Worm (Caenorhabditis elegans) whole organism, late embryonic: ENCODE results near the gene Y66A7A.7.

Experiments
- C08G9.2 ChIP-seq: sonication (generic microtip); optimal IDR thresholded peaks from 2 replicates; lab custom pipeline; 2016; ENCODE audit warnings: mild to moderate bottlenecking, missing genetic modification characterization, moderate library complexity, missing compliant biosample characterization
- F13H6.1 ChIP-seq: sonication (generic microtip); optimal IDR thresholded peaks from 2 replicates; lab custom pipeline; 2016; ENCODE audit warnings: missing genetic modification characterization, missing compliant biosample characterization
- K02D7.2 ChIP-seq: sonication (generic microtip); optimal IDR thresholded peaks from 2 replicates; lab custom pipeline; 2017; ENCODE audit warnings: mild to moderate bottlenecking, missing genetic modification characterization, missing compliant biosample characterization
- K09A11.1 ChIP-seq: sonication (generic microtip); optimal IDR thresholded peaks from 2 replicates; lab custom pipeline; 2017; ENCODE audit warnings: antibody characterized with exemption, mild to moderate bottlenecking, missing genetic modification characterization, missing compliant biosample characterization; ENCODE audit not compliant: insufficient read depth
- Y22D7AL.16 ChIP-seq: sonication (generic microtip); optimal IDR thresholded peaks from 2 replicates; lab custom pipeline; 2016; ENCODE audit warnings: missing genetic modification characterization, missing compliant biosample characterization
- ahr-1 ChIP-seq: sonication (generic microtip); optimal IDR thresholded peaks from 2 replicates; lab custom pipeline; 2016; ENCODE audit warnings: missing genetic modification characterization, missing compliant biosample characterization
- ama-1 ChIP-seq: fragments of 150-350 bp; optimal IDR thresholded peaks from 2 replicates; lab custom pipeline; 2014
- ceh-18 ChIP-seq: sonication (generic microtip); optimal IDR thresholded peaks from 2 replicates; lab custom pipeline; 2016; ENCODE audit warnings: missing genetic modification characterization, missing compliant biosample characterization
- ceh-2 ChIP-seq: sonication (generic microtip); optimal IDR thresholded peaks from 2 replicates; lab custom pipeline; 2016; ENCODE audit warnings: missing genotype, missing genetic modification characterization, missing compliant biosample characterization
- ceh-22 ChIP-seq: sonication (generic microtip); optimal IDR thresholded peaks from 2 replicates; lab custom pipeline; 2017; ENCODE audit warnings: missing biosample characterization, missing genetic modification characterization
- ceh-31 ChIP-seq: sonication (generic microtip); optimal IDR thresholded peaks from 2 replicates; lab custom pipeline; 2016; ENCODE audit warnings: missing genetic modification characterization, missing compliant biosample characterization
- ceh-34 ChIP-seq: sonication (generic microtip); optimal IDR thresholded peaks from 2 replicates; lab custom pipeline; 2016; ENCODE audit warnings: mild to moderate bottlenecking, missing genetic modification characterization, missing compliant biosample characterization
- ceh-48 ChIP-seq: sonication (generic microtip); optimal IDR thresholded peaks from 2 replicates; lab custom pipeline; 2016; ENCODE audit warnings: missing genetic modification characterization, inconsistent platforms, missing compliant biosample characterization
- dmd-4 ChIP-seq: sonication (generic microtip); optimal IDR thresholded peaks from 2 replicates; lab custom pipeline; 2016; ENCODE audit warnings: borderline replicate concordance, missing genetic modification characterization, missing compliant biosample characterization
- dve-1 ChIP-seq: sonication (generic microtip); optimal IDR thresholded peaks from 2 replicates; lab custom pipeline; 2017; ENCODE audit warnings: antibody characterized with exemption, mild to moderate bottlenecking, missing genetic modification characterization, missing compliant biosample characterization
- elt-2 ChIP-seq: sonication (generic microtip); optimal IDR thresholded peaks from 2 replicates; lab custom pipeline; 2016; ENCODE audit warnings: missing genetic modification reagents, missing genetic modification characterization, missing compliant biosample characterization
- elt-4 ChIP-seq: sonication (generic microtip); optimal IDR thresholded peaks from 2 replicates; lab custom pipeline; 2016; ENCODE audit warnings: missing genetic modification characterization, missing compliant biosample characterization
- ets-4 ChIP-seq: sonication (generic microtip); optimal IDR thresholded peaks from 2 replicates; lab custom pipeline; 2016; ENCODE audit warnings: missing genetic modification characterization, missing compliant biosample characterization
- eyg-1 ChIP-seq: sonication (generic microtip); optimal IDR thresholded peaks from 2 replicates; lab custom pipeline; 2016; ENCODE audit warnings: missing genotype, missing genetic modification characterization, missing compliant biosample characterization
- fkh-6 ChIP-seq: sonication (generic microtip); optimal IDR thresholded peaks from 2 replicates; lab custom pipeline; 2016; ENCODE audit warnings: missing genetic modification characterization, missing compliant biosample characterization
- gmeb-2 ChIP-seq: sonication (generic microtip); optimal IDR thresholded peaks from 2 replicates; lab custom pipeline; 2016; ENCODE audit warnings: missing genetic modification characterization, inconsistent platforms, missing compliant biosample characterization
- hlh-15 ChIP-seq: sonication (generic microtip); optimal IDR thresholded peaks from 2 replicates; lab custom pipeline; 2016; ENCODE audit warnings: missing genetic modification characterization, missing compliant biosample characterization
- hlh-8 ChIP-seq: sonication (generic microtip); optimal IDR thresholded peaks from 2 replicates; lab custom pipeline; 2016; ENCODE audit warnings: missing genotype, missing genetic modification characterization, missing compliant biosample characterization
- lim-6 ChIP-seq: sonication (generic microtip); optimal IDR thresholded peaks from 2 replicates; lab custom pipeline; 2016; ENCODE audit warnings: missing genetic modification characterization, missing compliant biosample characterization
- mec-3 ChIP-seq: sonication (generic microtip); optimal IDR thresholded peaks from 2 replicates; lab custom pipeline; 2016; ENCODE audit warnings: borderline replicate concordance, missing genetic modification characterization, missing compliant biosample characterization
- nfya-1 ChIP-seq: sonication (generic microtip); optimal IDR thresholded peaks from 2 replicates; lab custom pipeline; 2017; ENCODE audit warnings: missing genetic modification characterization, mild to moderate bottlenecking, missing compliant biosample characterization, antibody characterized with exemption, moderate library complexity
- npax-4 ChIP-seq: sonication (generic microtip); optimal IDR thresholded peaks from 2 replicates; lab custom pipeline; 2016; ENCODE audit warnings: missing genetic modification characterization, missing compliant biosample characterization
- odd-2 ChIP-seq: sonication (generic microtip); optimal IDR thresholded peaks from 2 replicates; lab custom pipeline; 2017; ENCODE audit warnings: antibody characterized with exemption, mild to moderate bottlenecking, missing genetic modification characterization, missing compliant biosample characterization
- pat-9 ChIP-seq: fragments of 200-800 bp; sonication (Bioruptor generic); optimal IDR thresholded peaks from 2 replicates; lab custom pipeline; 2018; ENCODE audit warnings: mild to moderate bottlenecking, missing genetic modification characterization, moderate library complexity, missing compliant biosample characterization
- pax-1 ChIP-seq: fragments of 150-350 bp; optimal IDR thresholded peaks from 2 replicates; lab custom pipeline; 2014; ENCODE audit warnings: missing biosample characterization, missing genetic modification characterization
- pqm-1 ChIP-seq: sonication (generic microtip); optimal IDR thresholded peaks from 2 replicates; lab custom pipeline; 2016; ENCODE audit warnings: missing genetic modification characterization, missing compliant biosample characterization
- ref-2 ChIP-seq: sonication (generic microtip); optimal IDR thresholded peaks from 2 replicates; lab custom pipeline; 2016; ENCODE audit warnings: missing genetic modification characterization, missing compliant biosample characterization
- rnt-1 ChIP-seq: sonication (generic microtip); optimal IDR thresholded peaks from 2 replicates; lab custom pipeline; 2016; ENCODE audit warnings: missing genetic modification characterization, missing compliant biosample characterization
- sox-4 ChIP-seq: sonication (generic microtip); optimal IDR thresholded peaks from 2 replicates; lab custom pipeline; 2017; ENCODE audit warnings: mild to moderate bottlenecking, missing genetic modification characterization, inconsistent platforms, missing compliant biosample characterization
- ttx-3 ChIP-seq: sonication (generic microtip); optimal IDR thresholded peaks from 2 replicates; lab custom pipeline; 2016; ENCODE audit warnings: missing genetic modification reagents, missing genetic modification characterization, missing compliant biosample characterization
- unc-42 ChIP-seq: sonication (generic microtip); optimal IDR thresholded peaks from 2 replicates; lab custom pipeline; 2016; ENCODE audit warnings: missing genotype, missing genetic modification characterization, missing compliant biosample characterization
- unc-55 ChIP-seq: sonication (generic microtip); optimal IDR thresholded peaks from 2 replicates; lab custom pipeline; 2017; ENCODE audit warnings: missing biosample characterization, missing genetic modification reagents, missing genetic modification characterization
- unc-86 ChIP-seq: sonication (generic microtip); optimal IDR thresholded peaks from 2 replicates; lab custom pipeline; 2016; ENCODE audit warnings: missing genetic modification characterization, missing compliant biosample characterization
- zip-5 ChIP-seq: sonication (generic microtip); optimal IDR thresholded peaks from 2 replicates; lab custom pipeline; 2016; ENCODE audit warnings: missing genetic modification characterization, missing compliant biosample characterization

The Y66A7A.7 gene

DNA sequence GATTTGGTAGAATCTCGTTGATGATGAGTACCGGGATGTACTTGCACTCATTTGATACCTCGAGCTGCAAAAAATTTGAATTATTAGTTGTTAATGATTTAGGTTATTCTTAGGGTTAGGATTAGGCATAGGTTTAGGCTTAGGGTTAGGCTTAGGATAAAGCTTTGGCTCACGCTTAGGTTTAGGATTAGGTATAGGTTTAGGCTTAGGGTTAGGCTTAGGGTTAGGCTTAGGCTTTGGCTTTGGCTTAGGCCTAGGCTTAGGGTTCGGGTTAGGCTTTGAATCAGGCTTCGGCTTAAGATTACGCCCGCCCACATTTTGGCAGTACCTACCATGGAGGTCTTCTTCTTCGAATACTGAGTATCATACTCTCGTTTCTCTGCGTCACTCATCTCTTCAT lies 5.7 kb upstream of the Y66A7A.7 start:
- TF ChIP-seq pqm-1 (tag; lab: Kevin White, UChicago) (no peak), ceh-18 (tag; lab: Kevin White, UChicago) (no peak), ceh-22 (no peak), F13H6.1 (tag; lab: Kevin White, UChicago) (no peak), dve-1 (tag; lab: Kevin White, UChicago) (peak; percentile 51)

DNA sequence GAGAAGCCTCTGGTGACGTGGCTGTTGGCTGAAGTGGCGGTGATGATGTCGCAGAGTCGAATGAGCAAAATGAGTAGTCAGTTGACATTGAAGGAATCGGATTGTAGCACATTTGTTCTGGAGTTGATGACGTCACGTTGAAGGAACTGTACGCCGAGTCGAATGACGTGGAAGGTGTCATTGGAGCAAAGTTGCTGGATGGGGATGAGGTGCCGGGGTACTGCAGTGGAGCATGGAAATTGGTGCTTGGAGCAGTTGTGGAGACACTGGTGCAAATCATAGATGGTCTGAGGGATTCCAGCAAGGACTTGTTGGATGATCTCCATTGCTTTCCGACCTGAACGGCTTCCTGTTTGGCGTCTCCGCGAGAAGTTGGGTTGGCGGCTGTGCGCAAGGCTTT lies 4.2 kb upstream of the Y66A7A.7 start:
- TF ChIP-seq eyg-1 (tag; lab: Kevin White, UChicago) (no peak), sox-4 (tag; lab: Kevin White, UChicago) (no peak), unc-42 (tag; lab: Kevin White, UChicago) (no peak), ceh-18 (tag; lab: Kevin White, UChicago) (no peak), ceh-22 (no peak), mec-3 (tag; lab: Kevin White, UChicago) (no peak), zip-5 (tag; lab: Kevin White, UChicago) (no peak), ref-2 (no peak), ama-1 (lab: Kevin White, UChicago) (no peak), hlh-15 (tag; lab: Kevin White, UChicago) (no peak), rnt-1 (tag; lab: Kevin White, UChicago) (no peak), K02D7.2 (tag; lab: Kevin White, UChicago) (no peak), F13H6.1 (tag; lab: Kevin White, UChicago) (no peak), dve-1 (tag; lab: Kevin White, UChicago) (no peak), ceh-31 (no peak), nfya-1 (tag; lab: Kevin White, UChicago) (no peak)

DNA sequence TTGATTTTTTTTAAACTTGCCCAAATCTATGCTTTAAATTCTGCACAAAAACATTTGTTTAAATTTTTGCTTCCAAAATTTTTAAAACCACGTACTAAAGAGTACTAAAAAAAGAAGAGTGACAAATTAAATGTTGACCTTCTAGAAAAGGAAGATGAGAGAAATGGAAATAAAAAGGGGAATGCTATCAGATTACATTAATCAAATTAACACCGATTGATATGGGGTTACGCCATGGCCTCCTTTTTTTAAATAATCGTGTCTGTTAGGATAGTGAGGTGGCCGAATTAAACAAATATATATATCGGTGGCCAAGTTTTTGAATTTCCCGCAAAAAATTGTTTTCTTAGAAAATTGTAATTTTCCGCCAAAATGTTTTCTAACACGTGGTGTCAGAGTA lies 3.1 kb upstream of the Y66A7A.7 start:
- TF ChIP-seq npax-4 (no peak), gmeb-2 (tag; lab: Kevin White, UChicago) (no peak), elt-4 (tag; lab: Kevin White, UChicago) (no peak), elt-2 (tag; lab: Kevin White, UChicago) (no peak), ceh-48 (tag; lab: Kevin White, UChicago) (no peak), pax-1 (tag; lab: Kevin White, UChicago) (no peak), Y22D7AL.16 (tag; lab: Kevin White, UChicago) (no peak)

DNA sequence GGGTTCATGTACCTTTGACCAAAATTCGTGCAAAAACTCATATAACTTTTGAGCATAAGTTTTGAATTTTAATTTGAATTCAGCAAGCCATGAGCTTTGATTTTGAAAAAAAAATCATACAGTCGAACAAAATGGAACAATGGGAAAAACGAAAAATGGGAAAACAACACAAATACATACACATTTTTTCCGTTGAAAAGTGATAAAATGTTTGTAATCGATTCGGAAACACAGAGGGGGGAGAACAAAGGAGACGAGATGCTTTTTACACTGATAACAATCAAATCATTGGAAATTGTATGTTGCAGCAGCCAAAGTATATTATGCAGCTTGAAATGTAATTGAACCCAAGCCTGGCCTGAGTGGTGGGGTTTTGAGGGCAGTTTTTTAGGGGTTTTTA lies 1.9 kb upstream of the Y66A7A.7 start:
- TF ChIP-seq ceh-34 (tag; lab: Kevin White, UChicago) (no peak), K09A11.1 (tag; lab: Kevin White, UChicago) (no peak), ttx-3 (no peak), ceh-2 (tag; lab: Kevin White, UChicago) (no peak), sox-4 (tag; lab: Kevin White, UChicago) (no peak), hlh-8 (no peak), unc-55 (GFP tag; lab: Kevin White, UChicago) (no peak), pat-9 (tag; lab: Kevin White, UChicago) (no peak), elt-2 (tag; lab: Kevin White, UChicago) (no peak), ceh-48 (tag; lab: Kevin White, UChicago) (no peak), C08G9.2 (tag; lab: Kevin White, UChicago) (no peak), dmd-4 (tag; lab: Kevin White, UChicago) (no peak), dve-1 (tag; lab: Kevin White, UChicago) (no peak), fkh-6 (tag; lab: Kevin White, UChicago) (no peak), odd-2 (no peak), ahr-1 (no peak), ets-4 (tag; lab: Kevin White, UChicago) (no peak), lim-6 (tag; lab: Kevin White, UChicago) (no peak), unc-86 (no peak)
